Fruit fly (Drosophila melanogaster): ENCODE measurements around the gene CG11555.

Gene CG11555

DNA sequence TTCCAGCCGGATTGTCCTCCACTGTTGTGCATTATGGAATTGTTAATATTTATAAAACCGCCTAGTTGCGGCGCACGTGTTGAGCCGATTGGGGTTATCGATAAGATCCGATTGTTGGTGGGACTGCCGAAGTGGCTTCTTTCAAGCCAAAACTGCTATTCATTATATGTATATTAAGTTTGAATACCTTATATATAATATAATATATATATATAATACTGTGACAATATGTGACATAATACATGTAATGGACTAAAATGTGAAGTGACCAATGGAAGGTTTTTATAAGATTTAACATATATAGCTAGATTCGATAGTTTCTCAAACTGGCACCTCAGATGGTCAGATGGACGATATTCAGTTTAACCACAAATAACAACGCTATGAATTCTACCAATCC is at the start of gene CG11555, which contains the start of gene mbm:
CG11555 (plus strand) TSS at position 234 of the 400 bp plus-strand sequence.
mbm (minus strand) TSS at position 113 of the 400 bp plus-strand sequence.
- TF ChIP-seq CG17801 (GFP tag; optimal IDR thresholded peaks at IDR 0.05; ENCODE audit: partially characterized antibody): peak; percentile 32

DNA sequence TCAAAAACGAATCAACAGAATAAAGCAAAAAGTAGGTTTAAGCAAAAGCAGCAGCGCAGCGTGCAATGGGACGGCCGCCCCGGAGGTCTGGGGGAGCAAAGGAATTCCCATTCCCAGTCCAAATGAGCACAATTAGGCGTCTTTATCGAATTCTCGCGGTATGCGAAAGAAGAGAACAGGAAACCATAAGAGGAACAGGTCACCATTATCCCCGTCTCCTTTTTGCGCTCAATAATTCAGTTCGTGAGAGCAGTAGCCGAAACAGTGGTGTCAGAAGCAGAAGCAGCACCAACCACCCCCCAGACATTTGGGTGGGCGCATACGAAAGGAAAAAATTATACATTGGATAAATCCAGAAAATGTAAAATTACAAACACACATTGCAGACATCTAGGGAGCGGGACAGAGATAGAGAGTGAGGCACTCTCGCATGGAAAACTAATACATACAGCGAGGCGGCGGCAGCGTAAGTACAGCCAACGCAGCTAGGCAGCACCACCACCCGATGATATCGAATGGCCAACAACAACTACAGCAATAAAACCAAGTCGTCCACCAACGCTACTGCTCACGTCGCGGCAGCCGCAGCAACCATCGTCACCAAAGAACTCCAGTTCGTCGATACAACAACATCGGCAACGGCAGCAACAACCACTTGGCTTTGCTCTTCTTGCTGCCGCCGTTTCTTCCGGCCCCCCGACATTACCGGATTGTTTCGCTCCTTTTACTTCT is 49.6 kb upstream of the CG11555 start:
- TF ChIP-seq CG17801 (GFP tag; optimal IDR thresholded peaks at IDR 0.05; ENCODE audit: partially characterized antibody): no peak

- TF ChIP-seq CG17801 (GFP tag; optimal IDR thresholded peaks at IDR 0.05; ENCODE audit: partially characterized antibody): no peak
Observed at dm6 chr2L:224599-225385, 48.8 kb upstream of the CG11555 start.

- no peak for TF ChIP-seq CG17801 (GFP tag; optimal IDR thresholded peaks at IDR 0.05; ENCODE audit: partially characterized antibody)
Observed at dm6 chr2L:225386-225682, 48.3 kb upstream of the CG11555 start.

- TF ChIP-seq CG17801 (GFP tag; optimal IDR thresholded peaks at IDR 0.05; ENCODE audit: partially characterized antibody): no peak
Observed at dm6 chr2L:228246-228645, 45.4 kb upstream of the CG11555 start.

dm6 chr2L:232187-232586 is 41.4 kb upstream of the CG11555 start, which contains the start of gene CG13693:
CG13693 (plus strand) TSS chr2L:232487.
- TF ChIP-seq CG17801 (GFP tag; optimal IDR thresholded peaks at IDR 0.05; ENCODE audit: partially characterized antibody): no peak

- TF ChIP-seq CG17801 (GFP tag; optimal IDR thresholded peaks at IDR 0.05; ENCODE audit: partially characterized antibody): no peak
Observed at dm6 chr2L:240176-240769, 33.4 kb upstream of the CG11555 start.

- no peak for TF ChIP-seq CG17801 (GFP tag; optimal IDR thresholded peaks at IDR 0.05; ENCODE audit: partially characterized antibody)
Observed at dm6 chr2L:241415-241814, 32.2 kb upstream of the CG11555 start.

- no peak for TF ChIP-seq CG17801 (GFP tag; optimal IDR thresholded peaks at IDR 0.05; ENCODE audit: partially characterized antibody)
Observed at dm6 chr2L:243123-243522, 30.5 kb upstream of the CG11555 start.

- no peak for TF ChIP-seq CG17801 (GFP tag; optimal IDR thresholded peaks at IDR 0.05; ENCODE audit: partially characterized antibody)
Observed at dm6 chr2L:243819-244218, 29.8 kb upstream of the CG11555 start.

dm6 chr2L:244559-244958 is 29.1 kb upstream of the CG11555 start:
- TF ChIP-seq CG17801 (GFP tag; optimal IDR thresholded peaks at IDR 0.05; ENCODE audit: partially characterized antibody): no peak

DNA sequence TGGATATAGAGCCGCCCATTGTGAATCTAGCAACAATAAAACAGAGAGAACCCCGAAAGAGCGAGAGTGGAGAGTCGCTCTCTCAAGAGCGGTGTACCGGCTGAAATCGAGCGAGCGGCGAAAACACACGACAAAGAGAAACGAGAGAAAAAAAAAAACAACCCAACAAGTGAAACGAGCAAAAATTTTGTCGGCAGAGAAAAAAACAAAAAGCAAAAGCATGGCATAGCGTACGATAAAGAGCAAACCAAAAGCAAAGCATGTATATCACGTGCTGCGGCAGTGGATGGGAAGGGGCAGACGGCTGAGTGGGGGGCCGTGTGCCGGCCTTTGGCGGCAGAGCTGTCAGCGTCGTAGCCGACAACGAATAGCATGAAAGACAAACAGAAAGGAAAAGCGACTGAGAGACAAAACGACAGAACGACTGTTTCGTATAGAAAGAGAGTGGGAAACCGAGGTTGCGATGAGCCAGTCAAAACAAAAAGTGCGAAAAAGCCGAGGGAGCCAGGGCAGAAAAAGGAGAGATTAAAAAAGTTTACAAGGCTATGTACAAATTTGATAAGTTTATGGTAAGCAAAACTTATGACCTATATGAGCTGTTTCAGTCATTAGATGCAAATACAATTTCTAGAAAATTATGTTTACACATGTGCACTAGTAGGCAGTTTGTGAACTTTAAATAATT is 26.8 kb upstream of the CG11555 start:
- peak; percentile 79 for TF ChIP-seq CG17801 (GFP tag; optimal IDR thresholded peaks at IDR 0.05; ENCODE audit: partially characterized antibody)

DNA sequence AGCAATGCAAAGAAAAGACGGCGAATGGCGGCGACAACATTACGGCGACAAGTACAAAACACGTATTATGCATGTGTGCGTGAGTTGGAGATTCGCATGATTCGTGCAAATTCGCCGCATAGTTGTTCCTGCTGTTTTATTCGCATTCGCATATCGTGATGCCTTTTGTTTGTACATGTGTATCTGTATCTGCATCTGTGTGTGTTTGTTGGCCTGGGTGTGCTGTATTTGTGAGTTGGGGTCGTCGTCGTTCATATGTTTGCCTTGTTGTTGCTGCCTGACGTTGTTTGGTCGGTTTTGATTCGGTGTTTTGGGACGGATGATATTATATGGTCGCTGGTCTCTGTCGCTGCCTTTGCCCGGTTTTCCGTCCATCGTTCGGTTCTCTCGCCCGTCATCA is 26.2 kb upstream of the CG11555 start:
- TF ChIP-seq CG17801 (GFP tag; optimal IDR thresholded peaks at IDR 0.05; ENCODE audit: partially characterized antibody): no peak

dm6 chr2L:247845-248473 is 25.7 kb upstream of the CG11555 start:
- no peak for TF ChIP-seq CG17801 (GFP tag; optimal IDR thresholded peaks at IDR 0.05; ENCODE audit: partially characterized antibody)

dm6 chr2L:248592-248991 is 25.0 kb upstream of the CG11555 start:
- no peak for TF ChIP-seq CG17801 (GFP tag; optimal IDR thresholded peaks at IDR 0.05; ENCODE audit: partially characterized antibody)

All from ovary, adult (tissue).